Worm (Caenorhabditis elegans) whole organism, late embryonic: Measurements from ENCODE around the gene Y39H10B.3.

Experiments used
- C38D4.7 ChIP-seq: fragments of 200-800 bp; sonication (Bioruptor generic); optimal IDR thresholded peaks from 2 replicates; lab custom pipeline; 2018; ENCODE audit warnings: mild to moderate bottlenecking, missing genetic modification characterization, moderate library complexity, missing compliant biosample characterization
- ceh-19 ChIP-seq: fragments of 200-800 bp; sonication (Bioruptor generic); optimal IDR thresholded peaks from 2 replicates; lab custom pipeline; 2018; ENCODE audit warnings: mild to moderate bottlenecking, missing genetic modification characterization, missing compliant biosample characterization
- nhr-11 ChIP-seq: fragments of 150-350 bp; optimal IDR thresholded peaks from 2 replicates; lab custom pipeline; 2014; ENCODE audit warnings: missing biosample characterization, missing genetic modification characterization
- pha-4 ChIP-seq: fragments of 150-350 bp; optimal IDR thresholded peaks from 2 replicates; lab custom pipeline; 2018; ENCODE audit warnings: missing biosample characterization, missing genetic modification reagents, missing genetic modification characterization

DNA sequence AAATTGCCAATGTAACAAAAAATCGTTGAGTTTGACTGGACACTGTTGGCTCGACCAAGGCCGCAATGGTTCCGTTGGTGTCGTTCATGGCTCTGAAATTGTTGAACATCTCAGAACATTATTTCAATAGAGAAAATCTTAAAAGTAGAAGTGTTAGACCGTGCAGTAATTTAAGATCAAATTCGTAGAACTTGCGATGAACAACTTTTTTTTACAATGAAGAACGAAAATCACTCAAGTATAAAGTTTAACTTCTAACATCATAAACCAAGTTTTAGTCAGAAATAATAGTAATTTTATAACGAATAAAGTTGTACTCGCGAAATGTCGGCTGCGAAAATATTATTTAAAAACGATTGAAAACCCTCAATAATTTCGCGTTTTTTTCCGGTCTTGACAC, 33.5 kb upstream of the Y39H10B.3 start, which contains the start of gene srx-41:
- no peak for TF ChIP-seq ceh-19 (GFP tag; lab: Kevin White, UChicago)
- no peak for TF ChIP-seq pha-4
- no peak for TF ChIP-seq nhr-11
- no peak for TF ChIP-seq C38D4.7 (GFP tag; lab: Kevin White, UChicago)
